Worm (Caenorhabditis elegans) whole organism, early embryonic: Measurements from ENCODE around the gene sqv-7.

Source experiments
- B0310.2 ChIP-seq: sonication (generic microtip); optimal IDR thresholded peaks from 2 replicates; lab custom pipeline; 2016; ENCODE audit warnings: mild to moderate bottlenecking, missing genetic modification characterization, missing compliant biosample characterization
- aly-1 ChIP-seq: sonication (generic microtip); optimal IDR thresholded peaks from 2 replicates; lab custom pipeline; 2016; ENCODE audit warnings: missing genetic modification characterization, missing compliant biosample characterization
- ama-1 ChIP-seq: fragments of 150-350 bp; optimal IDR thresholded peaks from 2 replicates; lab custom pipeline; 2014
- flt-1 ChIP-seq: fragments of 200-800 bp; sonication (Bioruptor generic); IDR thresholded peaks from 2 replicates; pipeline ENCODE4 v1.3.6; 2022; ENCODE audit warnings: missing genetic modification characterization, missing compliant biosample characterization
- hmg-4 ChIP-seq: fragments of 200-800 bp; sonication (Bioruptor generic); optimal IDR thresholded peaks from 2 replicates; lab custom pipeline; 2018; ENCODE audit warnings: mild to moderate bottlenecking, missing genetic modification characterization, missing compliant biosample characterization
- tbx-11 ChIP-seq: fragments of 200-800 bp; sonication (Bioruptor generic); IDR thresholded peaks from 2 replicates; pipeline ENCODE4 v1.3.6; 2022; ENCODE audit warnings: missing genetic modification characterization, missing compliant biosample characterization

DNA sequence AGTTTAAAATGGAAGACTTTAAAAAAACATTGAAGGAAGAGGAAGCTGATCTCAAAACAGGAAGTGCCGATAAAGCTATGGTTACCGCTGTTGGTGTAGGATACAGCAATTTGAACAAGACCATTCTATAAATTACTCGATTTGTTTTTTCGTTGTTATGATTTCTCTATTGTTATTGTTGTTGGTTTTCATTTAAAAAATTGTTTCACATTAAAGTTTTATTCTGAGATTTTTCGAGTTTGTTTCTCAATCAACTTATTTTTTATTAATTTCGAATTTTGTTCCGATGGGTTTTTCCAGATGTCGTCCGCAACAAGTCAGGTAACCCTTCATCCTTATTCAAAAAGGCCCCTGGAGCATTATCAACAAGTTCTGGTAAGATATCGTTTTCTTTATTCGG is 39.3 kb upstream of the sqv-7 start, which contains the start of gene ZK1127.12:
- TF ChIP-seq aly-1 (tag; lab: Kevin White, UChicago) (no peak), ama-1 (lab: Kevin White, UChicago) (no peak), hmg-4 (GFP tag; lab: Kevin White, UChicago) (no peak), tbx-11 (no peak), flt-1 (GFP tag; lab: Robert Waterston, UW) (no peak), B0310.2 (tag; lab: Kevin White, UChicago) (no peak)
